Worm (Caenorhabditis elegans) whole organism, L3 larva: ENCODE results near the gene pzf-1.

Experiments used
- aly-2 ChIP-seq: fragments of 150-350 bp; optimal IDR thresholded peaks from 2 replicates; lab custom pipeline; 2014; ENCODE audit warnings: missing biosample characterization, missing genetic modification characterization
- ama-1 ChIP-seq: fragments of 150-350 bp; optimal IDR thresholded peaks from 2 replicates; lab custom pipeline; 2018
- ceh-28 ChIP-seq: fragments of 150-350 bp; optimal IDR thresholded peaks from 2 replicates; lab custom pipeline; 2014; ENCODE audit warnings: missing biosample characterization, missing genetic modification reagents, missing genetic modification characterization
- ceh-9 ChIP-seq: sonication (generic microtip); optimal IDR thresholded peaks from 2 replicates; lab custom pipeline; 2018; ENCODE audit warnings: missing biosample characterization, missing genetic modification characterization
- daf-12 ChIP-seq: fragments of 150-350 bp; optimal IDR thresholded peaks from 2 replicates; lab custom pipeline; 2014; ENCODE audit warnings: missing biosample characterization, missing genetic modification reagents, missing genetic modification characterization
- egl-27 ChIP-seq: sonication (generic microtip); optimal IDR thresholded peaks from 4 replicates; lab custom pipeline; 2017; ENCODE audit warnings: missing biosample characterization, missing genetic modification reagents, missing genetic modification characterization
- egl-5 ChIP-seq: fragments of 150-350 bp; optimal IDR thresholded peaks from 2 replicates; lab custom pipeline; 2017; ENCODE audit warnings: missing biosample characterization, missing genetic modification reagents, missing genetic modification characterization, inconsistent platforms
- elt-2 ChIP-seq: sonication (generic microtip); optimal IDR thresholded peaks from 2 replicates; lab custom pipeline; 2016; ENCODE audit warnings: missing genetic modification reagents, mild to moderate bottlenecking, missing genetic modification characterization, missing compliant biosample characterization
- elt-3 ChIP-seq, 3 experiments: fragments of 150-350 bp in 1 of 3; sonication (generic microtip) in 2 of 3; optimal IDR thresholded peaks; 2 replicates in 2 of 3; 4 replicates in 1 of 3; lab custom pipeline; 2014 to 2017; ENCODE audit warnings: missing biosample characterization in 3 of 3, missing genetic modification characterization in 3 of 3
- eor-1 ChIP-seq, 2 experiments: fragments of 150-350 bp; optimal IDR thresholded peaks; 2 replicates each; lab custom pipeline; 2014 to 2018; ENCODE audit warnings: missing biosample characterization in 2 of 2, missing genetic modification characterization in 2 of 2
- fkh-10 ChIP-seq: sonication (generic microtip); optimal IDR thresholded peaks from 2 replicates; lab custom pipeline; 2017; ENCODE audit warnings: missing biosample characterization, missing genetic modification reagents, missing genetic modification characterization
- fkh-2 ChIP-seq: fragments of 150-350 bp; optimal IDR thresholded peaks from 2 replicates; lab custom pipeline; 2014; ENCODE audit warnings: missing biosample characterization, missing genetic modification reagents, missing genetic modification characterization
- fos-1 ChIP-seq: fragments of 150-350 bp; optimal IDR thresholded peaks from 2 replicates; lab custom pipeline; 2014; ENCODE audit warnings: missing biosample characterization, missing genetic modification characterization
- hmg-11 ChIP-seq: sonication (generic microtip); optimal IDR thresholded peaks from 2 replicates; lab custom pipeline; 2016; ENCODE audit warnings: missing genetic modification characterization, missing compliant biosample characterization
- jun-1 ChIP-seq: fragments of 150-350 bp; optimal IDR thresholded peaks from 2 replicates; lab custom pipeline; 2014; ENCODE audit warnings: missing biosample characterization, missing genetic modification reagents, missing genetic modification characterization
- lin-39 ChIP-seq: fragments of 150-350 bp; optimal IDR thresholded peaks from 2 replicates; lab custom pipeline; 2018; ENCODE audit warnings: missing biosample characterization, missing genetic modification reagents, missing genetic modification characterization
- lsy-12 ChIP-seq: sonication (generic microtip); optimal IDR thresholded peaks from 2 replicates; lab custom pipeline; 2016; ENCODE audit warnings: mild to moderate bottlenecking, missing genetic modification characterization, missing compliant biosample characterization
- nfya-1 ChIP-seq: sonication (generic microtip); optimal IDR thresholded peaks from 2 replicates; lab custom pipeline; 2017; ENCODE audit warnings: missing genetic modification characterization, mild to moderate bottlenecking, missing compliant biosample characterization, antibody characterized with exemption, moderate library complexity; ENCODE audit not compliant: insufficient read depth
- nhr-11 ChIP-seq: fragments of 150-350 bp; optimal IDR thresholded peaks from 2 replicates; lab custom pipeline; 2014; ENCODE audit warnings: missing biosample characterization, missing genetic modification characterization
- nhr-12 ChIP-seq: fragments of 150-350 bp; optimal IDR thresholded peaks from 2 replicates; lab custom pipeline; 2014; ENCODE audit warnings: missing biosample characterization, missing genetic modification characterization
- nhr-23 ChIP-seq: fragments of 150-350 bp; optimal IDR thresholded peaks from 2 replicates; lab custom pipeline; 2014; ENCODE audit warnings: missing biosample characterization, missing genetic modification reagents, missing genetic modification characterization
- nhr-237 ChIP-seq: fragments of 150-350 bp; optimal IDR thresholded peaks from 2 replicates; lab custom pipeline; 2014; ENCODE audit warnings: missing biosample characterization, missing genetic modification characterization
- nhr-25 ChIP-seq: sonication (generic microtip); optimal IDR thresholded peaks from 2 replicates; lab custom pipeline; 2017; ENCODE audit warnings: missing biosample characterization, missing genetic modification characterization
- nhr-28 ChIP-seq: fragments of 150-350 bp; optimal IDR thresholded peaks from 2 replicates; lab custom pipeline; 2014; ENCODE audit warnings: missing biosample characterization, missing genetic modification characterization
- nhr-43 ChIP-seq: sonication (generic microtip); optimal IDR thresholded peaks from 2 replicates; lab custom pipeline; 2016; ENCODE audit warnings: mild to moderate bottlenecking, missing genetic modification characterization, missing compliant biosample characterization; ENCODE audit not compliant: poor library complexity, severe bottlenecking
- nhr-76 ChIP-seq: fragments of 150-350 bp; sonication (generic microtip); optimal IDR thresholded peaks from 5 replicates; lab custom pipeline; 2014; ENCODE audit warnings: missing biosample characterization, missing genetic modification characterization
- nhr-77 ChIP-seq: fragments of 150-350 bp; optimal IDR thresholded peaks from 2 replicates; lab custom pipeline; 2014; ENCODE audit warnings: missing biosample characterization, missing genetic modification characterization
- pha-4 ChIP-seq: fragments of 150-350 bp; optimal IDR thresholded peaks from 2 replicates; lab custom pipeline; 2014; ENCODE audit warnings: missing biosample characterization, missing genetic modification reagents, missing genetic modification characterization
- pqm-1 ChIP-seq: fragments of 150-350 bp; optimal IDR thresholded peaks from 2 replicates; lab custom pipeline; 2017; ENCODE audit warnings: missing biosample characterization, missing genetic modification characterization, inconsistent platforms
- sea-2 ChIP-seq: fragments of 150-350 bp; sonication (generic microtip); optimal IDR thresholded peaks from 4 replicates; lab custom pipeline; 2014; ENCODE audit warnings: missing biosample characterization, missing genetic modification reagents, missing genetic modification characterization
- skn-1 ChIP-seq: fragments of 150-350 bp; optimal IDR thresholded peaks from 2 replicates; lab custom pipeline; 2014; ENCODE audit warnings: missing biosample characterization, missing genetic modification characterization
- snpc-4 ChIP-seq: fragments of 150-350 bp; optimal IDR thresholded peaks from 2 replicates; lab custom pipeline; 2014; ENCODE audit warnings: missing biosample characterization, missing genetic modification characterization
- tbx-2 ChIP-seq: sonication (generic microtip); optimal IDR thresholded peaks from 2 replicates; lab custom pipeline; 2016; ENCODE audit warnings: mild to moderate bottlenecking, missing genetic modification characterization, missing compliant biosample characterization
- unc-39 ChIP-seq: sonication (generic microtip); optimal IDR thresholded peaks from 4 replicates; lab custom pipeline; 2017; ENCODE audit warnings: missing biosample characterization, missing genetic modification characterization
- zag-1 ChIP-seq: fragments of 150-350 bp; optimal IDR thresholded peaks from 2 replicates; lab custom pipeline; 2014; ENCODE audit warnings: missing biosample characterization, missing genetic modification characterization
- ztf-4 ChIP-seq: fragments of 150-350 bp; optimal IDR thresholded peaks from 2 replicates; lab custom pipeline; 2014; ENCODE audit warnings: missing biosample characterization, missing genetic modification characterization

The pzf-1 gene

ce11 chrV:15905530-15905929 lies 22.7 kb downstream of the pzf-1 start, which contains the start of the genes F35E8.1 and F35E8.2:
F35E8.1 (minus strand) TSS chrV:15905630.
F35E8.2 (plus strand) TSS chrV:15905661.
- peak; percentile 27 for TF ChIP-seq elt-2 (tag; lab: Kevin White, UChicago)

ce11 chrV:15900564-15900963 lies 27.7 kb downstream of the pzf-1 start:
- TF ChIP-seq elt-3 (tag; optimal IDR thresholded peaks at IDR 0.05; lab: Kevin White, UChicago) (no peak), aly-2 (tag; lab: Kevin White, UChicago) (no peak), eor-1 (tag; optimal IDR thresholded peaks at IDR 0.05; lab: Kevin White, UChicago) (no peak), nhr-11 (tag; lab: Kevin White, UChicago) (no peak), ceh-28 (no peak), ceh-9 (tag; lab: Kevin White, UChicago) (no peak), ztf-4 (tag; lab: Kevin White, UChicago) (no peak), zag-1 (no peak), unc-39 (tag; lab: Kevin White, UChicago) (no peak), jun-1 (tag; lab: Kevin White, UChicago) (no peak), snpc-4 (no peak), sea-2 (GFP tag; lab: Kevin White, UChicago) (no peak), pha-4 (tag; lab: Kevin White, UChicago) (no peak), pqm-1 (tag; lab: Kevin White, UChicago) (no peak), nfya-1 (tag; lab: Kevin White, UChicago) (no peak)

- no peak for TF ChIP-seq fkh-2 (tag; lab: Kevin White, UChicago)
- TF ChIP-seq nhr-76 = no peak
- no peak for TF ChIP-seq elt-3 (tag; optimal IDR thresholded peaks at IDR 0.05; lab: Kevin White, UChicago)
- TF ChIP-seq daf-12 (tag; lab: Kevin White, UChicago) = no peak
- no peak for TF ChIP-seq pqm-1 (tag; lab: Kevin White, UChicago)
- TF ChIP-seq aly-2 (tag; lab: Kevin White, UChicago) = no peak
- TF ChIP-seq fos-1 (tag; lab: Kevin White, UChicago) = no peak
- TF ChIP-seq egl-5 (tag; lab: Kevin White, UChicago) = no peak
- no peak for TF ChIP-seq sea-2 (GFP tag; lab: Kevin White, UChicago)
- no peak for TF ChIP-seq lsy-12
- no peak for TF ChIP-seq tbx-2
- TF ChIP-seq pha-4 (tag; lab: Kevin White, UChicago) = no peak
- TF ChIP-seq eor-1 (tag; optimal IDR thresholded peaks at IDR 0.05; lab: Kevin White, UChicago) = no peak
- TF ChIP-seq nhr-23 (tag; lab: Kevin White, UChicago) = no peak
- no peak for TF ChIP-seq skn-1 (tag; lab: Kevin White, UChicago)
- no peak for TF ChIP-seq nhr-12 (tag; lab: Kevin White, UChicago)
- TF ChIP-seq nhr-43 (tag; lab: Kevin White, UChicago) = no peak
Observed at ce11 chrV:15899696-15900095, 28.5 kb downstream of the pzf-1 start, which contains the start of gene T06C12.14. T06C12.14 (plus strand) TSS chrV:15899996.

- TF ChIP-seq aly-2 (tag; lab: Kevin White, UChicago) = no peak
- TF ChIP-seq eor-1 (tag; optimal IDR thresholded peaks at IDR 0.05; lab: Kevin White, UChicago) = no peak
- no peak for TF ChIP-seq jun-1 (tag; lab: Kevin White, UChicago)
- TF ChIP-seq lin-39 = no peak
- TF ChIP-seq hmg-11 (tag; lab: Kevin White, UChicago) = no peak
- TF ChIP-seq zag-1 = no peak
Observed at ce11 chrV:15897696-15898095, 30.5 kb downstream of the pzf-1 start, which contains the start of gene str-60. str-60 (plus strand) TSS chrV:15897996.

ce11 chrV:15896671-15897070 lies 31.6 kb downstream of the pzf-1 start, which contains the start of gene nhr-213:
nhr-213 (minus strand) TSS chrV:15896771.
- TF ChIP-seq fkh-2 (tag; lab: Kevin White, UChicago) (no peak), ztf-4 (tag; lab: Kevin White, UChicago) (no peak), unc-39 (tag; lab: Kevin White, UChicago) (no peak), ama-1 (lab: Kevin White, UChicago) (no peak), nhr-237 (tag; lab: Kevin White, UChicago) (no peak), egl-5 (tag; lab: Kevin White, UChicago) (no peak)

- TF ChIP-seq sea-2 (GFP tag; lab: Kevin White, UChicago) = no peak
- no peak for TF ChIP-seq nhr-12 (tag; lab: Kevin White, UChicago)
- TF ChIP-seq ceh-9 (tag; lab: Kevin White, UChicago) = no peak
- TF ChIP-seq nhr-28 (tag; lab: Kevin White, UChicago) = no peak
- TF ChIP-seq lsy-12 = no peak
- no peak for TF ChIP-seq ama-1 (lab: Kevin White, UChicago)
- TF ChIP-seq egl-27 (tag; lab: Kevin White, UChicago) = no peak
- no peak for TF ChIP-seq nhr-25 (tag; lab: Kevin White, UChicago)
- TF ChIP-seq zag-1 = no peak
- TF ChIP-seq nhr-77 (tag; lab: Kevin White, UChicago) = no peak
- no peak for TF ChIP-seq elt-2 (tag; lab: Kevin White, UChicago)
- TF ChIP-seq fkh-10 (GFP tag; lab: Kevin White, UChicago) = no peak
- TF ChIP-seq, all 47 proteins: peak for 0
Observed at ce11 chrV:15892696-15893095, 35.5 kb downstream of the pzf-1 start, which contains the start of gene T06C12.11. T06C12.11 (plus strand) TSS chrV:15892996.
